Worm (Caenorhabditis elegans) whole organism, young adult: ENCODE results near the gene spig-3.

ENCODE experiments used
- B0019.2 ChIP-seq: fragments of 200-800 bp; sonication (Bioruptor generic); conservative IDR thresholded peaks from 2 replicates; pipeline ENCODE4 v1.3.6; 2022; ENCODE audit warnings: missing genetic modification reagents, missing genetic modification characterization, missing compliant biosample characterization
- B0035.1 ChIP-seq: sonication (generic microtip); optimal IDR thresholded peaks from 2 replicates; lab custom pipeline; 2016; ENCODE audit warnings: missing genetic modification characterization, mild to moderate bottlenecking, missing compliant biosample characterization, missing genotype, missing genetic modification reagents
- D2030.7 ChIP-seq: fragments of 200-800 bp; sonication (Bioruptor generic); IDR thresholded peaks from 2 replicates; pipeline ENCODE4 v1.3.6; 2022; ENCODE audit warnings: missing genetic modification reagents, missing genetic modification characterization, missing compliant biosample characterization
- F23B12.7 ChIP-seq: sonication (generic microtip); optimal IDR thresholded peaks from 2 replicates; lab custom pipeline; 2017; ENCODE audit warnings: missing genetic modification characterization, mild to moderate bottlenecking, missing compliant biosample characterization, antibody characterized with exemption, moderate library complexity; ENCODE audit not compliant: insufficient read depth
- F52B5.7 ChIP-seq: sonication (generic microtip); optimal IDR thresholded peaks from 2 replicates; lab custom pipeline; 2016; ENCODE audit warnings: mild to moderate bottlenecking, missing genetic modification characterization, missing compliant biosample characterization
- F57C9.4 ChIP-seq: sonication (generic microtip); optimal IDR thresholded peaks from 2 replicates; lab custom pipeline; 2017; ENCODE audit warnings: mild to moderate bottlenecking, missing genetic modification characterization, missing compliant biosample characterization
- K12H6.12 ChIP-seq: fragments of 200-800 bp; sonication (Bioruptor generic); optimal IDR thresholded peaks from 2 replicates; lab custom pipeline; 2018; ENCODE audit warnings: mild to moderate bottlenecking, missing genetic modification characterization, missing compliant biosample characterization
- T26A5.8 ChIP-seq: sonication (generic microtip); optimal IDR thresholded peaks from 2 replicates; lab custom pipeline; 2016; ENCODE audit warnings: missing genetic modification characterization, missing compliant biosample characterization
- Y67H2A.10 ChIP-seq: fragments of 200-800 bp; sonication (Bioruptor generic); conservative IDR thresholded peaks from 2 replicates; pipeline ENCODE4 v1.3.6; 2022; ENCODE audit warnings: missing genetic modification reagents, missing genetic modification characterization, missing compliant biosample characterization
- ZK185.1 ChIP-seq: sonication (generic microtip); optimal IDR thresholded peaks from 2 replicates; lab custom pipeline; 2016; ENCODE audit warnings: mild to moderate bottlenecking, missing genetic modification characterization, missing compliant biosample characterization; ENCODE audit not compliant: poor library complexity, severe bottlenecking
- ama-1 ChIP-seq, 3 experiments: fragments of 150-350 bp in 1 of 3; sonication (generic microtip) in 2 of 3; optimal IDR thresholded peaks; 2 replicates each; lab custom pipeline; 2014 to 2018; ENCODE audit warnings: missing biosample characterization in 2 of 3, missing genetic modification characterization in 2 of 3, missing genetic modification reagents in 2 of 3
- aptf-2 ChIP-seq: fragments of 200-800 bp; sonication (Bioruptor generic); conservative IDR thresholded peaks from 2 replicates; pipeline ENCODE4 v1.3.6; 2022; ENCODE audit warnings: missing genetic modification reagents, missing genetic modification characterization, missing compliant biosample characterization
- athp-1 ChIP-seq: sonication (generic microtip); optimal IDR thresholded peaks from 2 replicates; lab custom pipeline; 2017; ENCODE audit warnings: mild to moderate bottlenecking, missing genetic modification characterization, missing compliant biosample characterization
- attf-3 ChIP-seq: fragments of 200-800 bp; sonication (Bioruptor generic); conservative IDR thresholded peaks from 2 replicates; pipeline ENCODE4 v1.3.6; 2022; ENCODE audit warnings: missing genetic modification reagents, missing genetic modification characterization, missing compliant biosample characterization
- cebp-1 ChIP-seq, 2 experiments: fragments of 200-800 bp in 1 of 2; sonication (Bioruptor generic) in 1 of 2; sonication (generic microtip) in 1 of 2; IDR thresholded peaks in 1 of 2; optimal IDR thresholded peaks in 1 of 2; 2 replicates each; pipeline versions ENCODE4 v1.3.6 to Lab custom; 2017 to 2022; ENCODE audit warnings: missing compliant biosample characterization in 2 of 2, missing genetic modification characterization in 2 of 2, mild to moderate bottlenecking in 1 of 2, missing genetic modification reagents in 1 of 2, moderate library complexity in 1 of 2
- cebp-2 ChIP-seq: fragments of 200-800 bp; sonication (Bioruptor generic); IDR thresholded peaks from 2 replicates; pipeline ENCODE4 v1.3.6; 2022; ENCODE audit warnings: missing genetic modification characterization, missing compliant biosample characterization
- ceh-100 ChIP-seq: fragments of 200-800 bp; sonication (Bioruptor generic); IDR thresholded peaks from 2 replicates; pipeline ENCODE4 v1.3.6; 2022; ENCODE audit warnings: missing genetic modification reagents, missing genetic modification characterization, missing compliant biosample characterization
- ceh-40 ChIP-seq: fragments of 200-800 bp; sonication (Bioruptor generic); IDR thresholded peaks from 2 replicates; pipeline ENCODE4 v1.3.6; 2022; ENCODE audit warnings: missing genetic modification characterization, missing compliant biosample characterization
- ceh-58 ChIP-seq: fragments of 200-800 bp; sonication (Bioruptor generic); IDR thresholded peaks from 2 replicates; pipeline ENCODE4 v1.3.6; 2022; ENCODE audit warnings: missing genetic modification characterization, missing compliant biosample characterization
- efl-1 ChIP-seq: fragments of 150-350 bp; optimal IDR thresholded peaks from 2 replicates; lab custom pipeline; 2014; ENCODE audit warnings: missing biosample characterization, missing genetic modification reagents, missing genetic modification characterization
- hlh-12 ChIP-seq: sonication (generic microtip); optimal IDR thresholded peaks from 2 replicates; lab custom pipeline; 2016; ENCODE audit warnings: missing genetic modification characterization, missing compliant biosample characterization
- hlh-26 ChIP-seq: fragments of 200-800 bp; sonication (Bioruptor generic); conservative IDR thresholded peaks from 2 replicates; pipeline ENCODE4 v1.3.6; 2022; ENCODE audit warnings: missing genetic modification reagents, missing genetic modification characterization, missing compliant biosample characterization
- hmg-1.2 ChIP-seq: fragments of 200-800 bp; sonication (Bioruptor generic); IDR thresholded peaks from 2 replicates; pipeline ENCODE4 v1.3.6; 2022; ENCODE audit warnings: missing genetic modification reagents, missing genetic modification characterization, missing compliant biosample characterization
- hsf-1 ChIP-seq: fragments of 200-800 bp; sonication (Bioruptor generic); IDR thresholded peaks from 2 replicates; pipeline ENCODE4 v1.3.6; 2022; ENCODE audit warnings: missing genetic modification reagents, missing genetic modification characterization, missing compliant biosample characterization
- lin-35 ChIP-seq, 3 experiments: fragments of 150-350 bp in 2 of 3; sonication (generic microtip) in 1 of 3; optimal IDR thresholded peaks; 2 replicates each; lab custom pipeline; 2014 to 2018; ENCODE audit warnings: missing biosample characterization in 3 of 3, missing genetic modification characterization in 3 of 3, missing genetic modification reagents in 3 of 3
- lin-54 ChIP-seq: fragments of 200-800 bp; sonication (Bioruptor generic); optimal IDR thresholded peaks from 2 replicates; lab custom pipeline; 2018; ENCODE audit warnings: mild to moderate bottlenecking, missing genetic modification characterization, missing compliant biosample characterization
- lir-1 ChIP-seq: fragments of 200-800 bp; sonication (Bioruptor generic); conservative IDR thresholded peaks from 2 replicates; pipeline ENCODE4 v1.3.6; 2022; ENCODE audit warnings: missing genetic modification reagents, missing genetic modification characterization, missing compliant biosample characterization
- lsy-27 ChIP-seq: sonication (generic microtip); optimal IDR thresholded peaks from 2 replicates; lab custom pipeline; 2017; ENCODE audit warnings: missing genetic modification characterization, mild to moderate bottlenecking, missing compliant biosample characterization, antibody characterized with exemption, missing genotype, borderline replicate concordance; ENCODE audit not compliant: insufficient read depth
- madf-3 ChIP-seq: fragments of 200-800 bp; sonication (Bioruptor generic); IDR thresholded peaks from 2 replicates; pipeline ENCODE4 v1.3.6; 2022; ENCODE audit warnings: missing genetic modification reagents, missing genetic modification characterization, missing compliant biosample characterization
- madf-6 ChIP-seq: fragments of 200-800 bp; sonication (Bioruptor generic); IDR thresholded peaks from 2 replicates; pipeline ENCODE4 v1.3.6; 2022; ENCODE audit warnings: missing genetic modification reagents, missing genetic modification characterization, missing compliant biosample characterization
- madf-8 ChIP-seq: fragments of 200-800 bp; sonication (Bioruptor generic); conservative IDR thresholded peaks from 2 replicates; pipeline ENCODE4 v1.3.6; 2022; ENCODE audit warnings: missing genetic modification reagents, missing genetic modification characterization, missing compliant biosample characterization
- mxl-1 ChIP-seq: sonication (generic microtip); optimal IDR thresholded peaks from 2 replicates; lab custom pipeline; 2016; ENCODE audit warnings: missing genetic modification characterization, missing compliant biosample characterization
- pbrm-1 ChIP-seq: fragments of 200-800 bp; sonication (Bioruptor generic); IDR thresholded peaks from 2 replicates; pipeline ENCODE4 v1.3.6; 2022; ENCODE audit warnings: missing genetic modification reagents, missing genetic modification characterization, missing compliant biosample characterization
- rec-8 ChIP-seq, 2 experiments: sonication (generic microtip); optimal IDR thresholded peaks; 2 replicates each; lab custom pipeline; 2016; ENCODE audit warnings: mild to moderate bottlenecking in 2 of 2, missing genetic modification characterization in 2 of 2, missing genetic modification reagents in 2 of 2, missing genotype in 2 of 2, missing biosample characterization in 1 of 2, missing compliant biosample characterization in 1 of 2, moderate library complexity in 1 of 2
- sea-2 ChIP-seq: fragments of 200-800 bp; sonication (Bioruptor generic); IDR thresholded peaks from 2 replicates; pipeline ENCODE4 v1.3.6; 2022; ENCODE audit warnings: missing genetic modification characterization, missing compliant biosample characterization
- snpc-4 ChIP-seq, 5 experiments: fragments of 150-350 bp in 1 of 5; sonication (generic microtip) in 4 of 5; optimal IDR thresholded peaks; 2 replicates each; lab custom pipeline; 2014 to 2018; ENCODE audit warnings: missing genetic modification characterization in 5 of 5, missing biosample characterization in 3 of 5, antibody characterized with exemption in 2 of 5, mild to moderate bottlenecking in 2 of 5, missing compliant biosample characterization in 2 of 5, missing genotype in 2 of 5, moderate library complexity in 2 of 5, missing genetic modification reagents in 1 of 5
- tbp1 ChIP-seq: fragments of 200-800 bp; sonication (Bioruptor generic); optimal IDR thresholded peaks from 2 replicates; lab custom pipeline; 2018; ENCODE audit warnings: mild to moderate bottlenecking, missing genetic modification characterization, missing compliant biosample characterization
- tbx-9 ChIP-seq: sonication (generic microtip); optimal IDR thresholded peaks from 2 replicates; lab custom pipeline; 2016; ENCODE audit warnings: borderline replicate concordance, missing genetic modification characterization, inconsistent platforms, missing compliant biosample characterization
- unc-130 ChIP-seq: sonication (generic microtip); optimal IDR thresholded peaks from 2 replicates; lab custom pipeline; 2016; ENCODE audit warnings: missing genetic modification reagents, missing genetic modification characterization, missing compliant biosample characterization
- zfh-2 ChIP-seq: fragments of 200-800 bp; sonication (Bioruptor generic); conservative IDR thresholded peaks from 2 replicates; pipeline ENCODE4 v1.3.6; 2022; ENCODE audit warnings: missing genetic modification reagents, missing genetic modification characterization, missing compliant biosample characterization
- ztf-3 ChIP-seq: fragments of 200-800 bp; sonication (Bioruptor generic); optimal IDR thresholded peaks from 2 replicates; lab custom pipeline; 2018; ENCODE audit warnings: mild to moderate bottlenecking, missing genetic modification characterization, missing compliant biosample characterization

The spig-3 gene

ce11 chrV:14267326-14267942, 32.0 kb downstream of the spig-3 start (continued):
- TF ChIP-seq ceh-100 (GFP tag; lab: Robert Waterston, UW) (peak; percentile 47; the same call in 1 of the 2 replicates), aptf-2 (GFP tag; lab: Robert Waterston, UW) (0 out of 2 replicates have a peak, but pooled peaks have one; percentile 31), hlh-12 (tag; lab: Kevin White, UChicago) (no peak), pbrm-1 (GFP tag; lab: Robert Waterston, UW) (peak; percentile 29; the same call in 1 of the 2 replicates)
- TF ChIP-seq, all 124 proteins: peak for 25

- TF ChIP-seq zfh-2 (GFP tag; lab: Robert Waterston, UW) (no peak), attf-3 (GFP tag; lab: Robert Waterston, UW) (no peak), efl-1 (GFP tag; lab: Kevin White, UChicago) (no peak), tbp1 (GFP tag; lab: Kevin White, UChicago) (no peak), cebp-2 (GFP tag; lab: Robert Waterston, UW) (no peak), mxl-1 (tag; lab: Kevin White, UChicago) (no peak), ama-1 (optimal IDR thresholded peaks at IDR 0.05; lab: Kevin White, UChicago) (no peak), ama-1 (GFP tag; optimal IDR thresholded peaks at IDR 0.05; lab: Kevin White, UChicago) (no peak), tbx-9 (tag; lab: Kevin White, UChicago) (no peak), ceh-40 (no peak), F52B5.7 (tag; lab: Kevin White, UChicago) (no peak), lsy-27 (tag; lab: Kevin White, UChicago) (no peak), athp-1 (tag; lab: Kevin White, UChicago) (no peak), hmg-1.2 (GFP tag; lab: Robert Waterston, UW) (no peak), cebp-1 (GFP tag; IDR thresholded peaks at IDR 0.05; lab: Robert Waterston, UW) (no peak), cebp-1 (tag; optimal IDR thresholded peaks at IDR 0.05; lab: Kevin White, UChicago) (no peak), lir-1 (no peak), Y67H2A.10 (GFP tag; lab: Robert Waterston, UW) (no peak)
- TF ChIP-seq, all 124 proteins: peak for 0
These were observed 38.6 kb downstream of the spig-3 start, which contains the start of gene F40G12.2 for ce11 chrV:14260831-14261230. F40G12.2 (minus strand) TSS chrV:14260931.

ce11 chrV:14256813-14257212, 42.7 kb downstream of the spig-3 start, which contains the start of gene sre-8:
sre-8 (plus strand) TSS chrV:14257113.
- TF ChIP-seq D2030.7 (GFP tag; lab: Robert Waterston, UW): no peak
- no peak for TF ChIP-seq ztf-3 (GFP tag; lab: Kevin White, UChicago)
- no peak for TF ChIP-seq hsf-1 (GFP tag; lab: Robert Waterston, UW)
- no peak for TF ChIP-seq F57C9.4 (tag; lab: Kevin White, UChicago)
- no peak for TF ChIP-seq ceh-58 (GFP tag; lab: Robert Waterston, UW)
- no peak for TF ChIP-seq B0035.1 (tag; lab: Kevin White, UChicago)
- no peak for TF ChIP-seq madf-6
- TF ChIP-seq lin-54 (GFP tag; lab: Kevin White, UChicago): no peak
- TF ChIP-seq tbx-9 (tag; lab: Kevin White, UChicago): no peak
- TF ChIP-seq unc-130 (GFP tag; lab: Kevin White, UChicago): no peak
- TF ChIP-seq T26A5.8 (tag; lab: Kevin White, UChicago): no peak
- no peak for TF ChIP-seq snpc-4 (GFP tag; optimal IDR thresholded peaks at IDR 0.05; lab: Kevin White, UChicago)
- TF ChIP-seq snpc-4 (tag; optimal IDR thresholded peaks at IDR 0.05; lab: Kevin White, UChicago): no peak

- TF ChIP-seq madf-8 (GFP tag; lab: Robert Waterston, UW): no peak
- TF ChIP-seq sea-2 (GFP tag; lab: Robert Waterston, UW): no peak
- TF ChIP-seq rec-8 (tag; optimal IDR thresholded peaks at IDR 0.05; lab: Kevin White, UChicago): no peak
- TF ChIP-seq madf-3 (GFP tag; lab: Robert Waterston, UW): no peak
- TF ChIP-seq T26A5.8 (tag; lab: Kevin White, UChicago): no peak
- TF ChIP-seq mxl-1 (tag; lab: Kevin White, UChicago): no peak
- TF ChIP-seq B0019.2: no peak
- TF ChIP-seq hlh-26 (GFP tag; lab: Robert Waterston, UW): no peak
- TF ChIP-seq K12H6.12 (tag; lab: Kevin White, UChicago): no peak
- no peak for TF ChIP-seq F23B12.7 (tag; lab: Kevin White, UChicago)
- no peak for TF ChIP-seq ZK185.1
- TF ChIP-seq lin-35 (GFP tag; optimal IDR thresholded peaks at IDR 0.05; lab: Kevin White, UChicago): no peak
These were observed 45.2 kb downstream of the spig-3 start, which contains the start of gene K02E11.7 for ce11 chrV:14254221-14254620. K02E11.7 (minus strand) TSS chrV:14254321.
